Worm (Caenorhabditis elegans) whole organism, early embryonic: ENCODE measurements around the gene acr-14.

Experiments used
- B0310.2 ChIP-seq: sonication (generic microtip); optimal IDR thresholded peaks from 2 replicates; lab custom pipeline; 2016; ENCODE audit warnings: mild to moderate bottlenecking, missing genetic modification characterization, missing compliant biosample characterization
- aly-1 ChIP-seq: sonication (generic microtip); optimal IDR thresholded peaks from 2 replicates; lab custom pipeline; 2016; ENCODE audit warnings: missing genetic modification characterization, missing compliant biosample characterization
- ama-1 ChIP-seq: fragments of 150-350 bp; optimal IDR thresholded peaks from 2 replicates; lab custom pipeline; 2014
- ceh-36 ChIP-seq: sonication (generic microtip); optimal IDR thresholded peaks from 2 replicates; lab custom pipeline; 2016; ENCODE audit warnings: missing genetic modification characterization, inconsistent platforms, missing compliant biosample characterization
- flt-1 ChIP-seq: fragments of 200-800 bp; sonication (Bioruptor generic); IDR thresholded peaks from 2 replicates; pipeline ENCODE4 v1.3.6; 2022; ENCODE audit warnings: missing genetic modification characterization, missing compliant biosample characterization
- scrt-1 ChIP-seq: fragments of 200-800 bp; sonication (Bioruptor generic); IDR thresholded peaks from 2 replicates; pipeline ENCODE4 v1.3.6; 2022; ENCODE audit warnings: missing genetic modification characterization, missing compliant biosample characterization
- sea-1 ChIP-seq: fragments of 200-800 bp; sonication (Bioruptor generic); conservative IDR thresholded peaks from 2 replicates; pipeline ENCODE4 v1.3.6; 2022; ENCODE audit warnings: missing genetic modification characterization, missing compliant biosample characterization

- TF ChIP-seq B0310.2 (tag; lab: Kevin White, UChicago) (no peak), sea-1 (GFP tag; lab: Robert Waterston, UW) (no peak), ama-1 (lab: Kevin White, UChicago) (no peak), ceh-36 (tag; lab: Kevin White, UChicago) (no peak), scrt-1 (GFP tag; lab: Robert Waterston, UW) (no peak), aly-1 (tag; lab: Kevin White, UChicago) (no peak), flt-1 (no peak)
Measured at ce11 chrII:8193126-8193525, 16.1 kb upstream of the acr-14 start, which contains the start of gene T05C12.9.
